Fruit fly (Drosophila melanogaster): ENCODE measurements around the gene CG8927.
A peak's percentile ranks its signal among the peaks of the same experiment; 100 is the strongest.

dm6 chr3R:16221359-16222299 is 40.8 kb downstream of the CG8927 start:
- TF ChIP-seq tna (GFP tag; IDR thresholded peaks at IDR 0.05; ENCODE audit: partially characterized antibody) (no peak), CoRest (tag; optimal IDR thresholded peaks at IDR 0.05) (peak; percentile 98), mirr (GFP tag; optimal IDR thresholded peaks at IDR 0.05) (peak; percentile 87), br (optimal IDR thresholded peaks at IDR 0.05) (no peak), slou (GFP tag; optimal IDR thresholded peaks at IDR 0.05) (peak; percentile 71)
